Worm (Caenorhabditis elegans) whole organism, young adult: ENCODE data around the gene srx-24.

Experiments
- Y56A3A.18 ChIP-seq: fragments of 200-800 bp; sonication (Bioruptor generic); IDR thresholded peaks from 2 replicates; pipeline ENCODE4 v1.3.6; 2022; ENCODE audit warnings: missing genetic modification reagents, missing genetic modification characterization, missing compliant biosample characterization
- ceh-58 ChIP-seq: fragments of 200-800 bp; sonication (Bioruptor generic); IDR thresholded peaks from 2 replicates; pipeline ENCODE4 v1.3.6; 2022; ENCODE audit warnings: missing genetic modification characterization, missing compliant biosample characterization
- lag-1 ChIP-seq: fragments of 200-800 bp; sonication (Bioruptor generic); IDR thresholded peaks from 2 replicates; pipeline ENCODE4 v1.3.6; 2022; ENCODE audit warnings: missing genetic modification reagents, missing genetic modification characterization, missing compliant biosample characterization
- mxl-1 ChIP-seq: sonication (generic microtip); optimal IDR thresholded peaks from 2 replicates; lab custom pipeline; 2016; ENCODE audit warnings: missing genetic modification characterization, missing compliant biosample characterization
- pbrm-1 ChIP-seq: fragments of 200-800 bp; sonication (Bioruptor generic); IDR thresholded peaks from 2 replicates; pipeline ENCODE4 v1.3.6; 2022; ENCODE audit warnings: missing genetic modification reagents, missing genetic modification characterization, missing compliant biosample characterization
- snpc-4 ChIP-seq, 5 experiments: fragments of 150-350 bp in 1 of 5; sonication (generic microtip) in 4 of 5; optimal IDR thresholded peaks; 2 replicates each; lab custom pipeline; 2014 to 2018; ENCODE audit warnings: missing genetic modification characterization in 5 of 5, missing biosample characterization in 3 of 5, antibody characterized with exemption in 2 of 5, mild to moderate bottlenecking in 2 of 5, missing compliant biosample characterization in 2 of 5, missing genotype in 2 of 5, moderate library complexity in 2 of 5, missing genetic modification reagents in 1 of 5

DNA sequence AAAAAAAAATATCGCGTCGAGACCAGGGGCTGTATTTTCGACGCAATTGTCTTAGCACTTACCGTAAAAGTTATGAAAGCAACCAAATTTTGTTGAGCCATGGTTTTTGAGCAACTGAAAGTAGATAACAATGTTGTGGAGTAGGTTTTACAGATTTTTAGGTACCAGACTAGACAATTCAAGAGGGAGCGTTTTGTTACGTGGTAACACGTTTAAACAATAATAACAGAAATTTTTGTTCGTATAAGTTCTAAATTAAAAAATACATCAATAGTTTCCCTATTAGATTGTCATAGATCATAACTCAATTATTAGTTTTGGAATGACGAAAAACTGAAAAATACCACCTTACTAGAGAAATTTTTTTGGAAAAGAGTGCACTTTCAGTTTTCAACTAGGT is at the start of gene srx-24:
- no peak for TF ChIP-seq ceh-58
- no peak for TF ChIP-seq mxl-1 (tag; lab: Kevin White, UChicago)
- no peak for TF ChIP-seq Y56A3A.18 (GFP tag; lab: Robert Waterston, UW)
- TF ChIP-seq pbrm-1 (GFP tag; lab: Robert Waterston, UW): no peak
- no peak for TF ChIP-seq snpc-4 (GFP tag; optimal IDR thresholded peaks at IDR 0.05; lab: Kevin White, UChicago)
- no peak for TF ChIP-seq snpc-4 (tag; optimal IDR thresholded peaks at IDR 0.05; lab: Kevin White, UChicago)
- TF ChIP-seq lag-1 (GFP tag; lab: Robert Waterston, UW): no peak
